Worm (Caenorhabditis elegans) whole organism, midembryonic: ENCODE results near the gene blos-8.

Source experiments
- T22C8.4 ChIP-seq: fragments of 200-800 bp; sonication (Bioruptor generic); IDR thresholded peaks from 2 replicates; pipeline ENCODE4 v1.3.6; 2022; ENCODE audit warnings: missing genetic modification characterization, missing compliant biosample characterization
- flt-1 ChIP-seq: fragments of 200-800 bp; sonication (Bioruptor generic); IDR thresholded peaks from 2 replicates; pipeline ENCODE4 v1.3.6; 2022; ENCODE audit warnings: missing genetic modification characterization, missing compliant biosample characterization
- klf-2 ChIP-seq: fragments of 200-800 bp; sonication (Bioruptor generic); conservative IDR thresholded peaks from 2 replicates; pipeline ENCODE4 v1.3.6; 2022; ENCODE audit warnings: missing genetic modification reagents, missing genetic modification characterization, missing compliant biosample characterization
- med-1 ChIP-seq: sonication (generic microtip); optimal IDR thresholded peaks from 2 replicates; lab custom pipeline; 2017; ENCODE audit warnings: missing genetic modification characterization, mild to moderate bottlenecking, missing compliant biosample characterization, antibody characterized with exemption, missing genetic modification reagents; ENCODE audit not compliant: insufficient read depth
- ztf-29 ChIP-seq: fragments of 200-800 bp; sonication (Bioruptor generic); IDR thresholded peaks from 2 replicates; pipeline ENCODE4 v1.3.6; 2022; ENCODE audit warnings: missing genetic modification reagents, missing genetic modification characterization, missing compliant biosample characterization

- TF ChIP-seq T22C8.4 (GFP tag; lab: Robert Waterston, UW) (no peak), ztf-29 (GFP tag; lab: Robert Waterston, UW) (no peak), flt-1 (GFP tag; lab: Robert Waterston, UW) (no peak), med-1 (GFP tag; lab: Kevin White, UChicago) (no peak), klf-2 (GFP tag; lab: Robert Waterston, UW) (no peak)
Measured at ce11 chrX:15389853-15390252, 41.1 kb downstream of the blos-8 start.
